Worm (Caenorhabditis elegans): ENCODE measurements around the gene slfl-4.
"Not testable (repeated sequence)": the region's sequence is repeated elsewhere in the genome, so short reads cannot be mapped to it uniquely, and the experiment has no call there.

slfl-4 gene

DNA sequence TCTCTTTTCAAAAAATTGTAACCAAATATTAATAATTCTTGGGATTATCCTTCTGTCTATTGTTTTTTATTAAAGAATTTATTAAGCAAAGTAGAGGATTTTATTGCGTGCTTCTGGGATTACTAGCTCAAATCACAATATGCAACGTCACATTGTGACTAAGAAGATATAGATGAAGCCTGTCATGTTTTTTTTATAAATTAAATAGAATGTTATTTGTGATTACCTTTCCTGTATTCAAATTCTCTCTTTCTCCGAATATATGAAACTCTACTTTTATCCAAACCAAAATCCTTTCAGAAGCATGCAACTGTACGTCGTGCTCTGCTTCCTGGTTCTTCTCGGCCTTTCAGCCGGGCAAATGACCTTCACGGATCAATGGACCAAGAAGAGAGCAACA is 16.2 kb downstream of the slfl-4 start, which contains the start of gene nlp-47:
nlp-47 (plus strand) TSS at position 301 of the 400 bp plus-strand sequence.
- TF ChIP-seq unc-62 (GFP tag; optimal IDR thresholded peaks at IDR 0.05), result no peak

- no peak for TF ChIP-seq unc-62 (GFP tag; optimal IDR thresholded peaks at IDR 0.05)
Measured at ce11 chrIV:5291207-5291606, 16.9 kb downstream of the slfl-4 start.

DNA sequence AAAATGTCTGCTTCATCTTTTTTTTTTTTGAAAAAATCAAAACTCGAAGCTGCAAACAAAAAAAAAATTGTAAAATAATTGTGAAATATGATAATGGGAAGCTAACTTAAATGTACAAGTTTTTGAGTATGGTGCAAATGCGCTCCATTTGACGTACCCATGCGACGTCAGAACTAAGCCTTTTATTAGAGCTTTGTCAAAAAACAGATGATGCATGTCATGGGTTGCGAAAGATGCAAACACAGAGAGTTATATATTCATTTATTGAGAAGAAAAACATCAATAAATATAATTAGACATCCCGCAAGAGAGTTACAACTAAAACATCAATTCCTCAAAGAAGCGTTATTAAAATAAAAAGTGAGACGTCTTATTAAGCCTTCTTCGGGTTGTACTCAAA is 20.1 kb downstream of the slfl-4 start:
- TF ChIP-seq unc-62 (GFP tag; optimal IDR thresholded peaks at IDR 0.05), result no peak

DNA sequence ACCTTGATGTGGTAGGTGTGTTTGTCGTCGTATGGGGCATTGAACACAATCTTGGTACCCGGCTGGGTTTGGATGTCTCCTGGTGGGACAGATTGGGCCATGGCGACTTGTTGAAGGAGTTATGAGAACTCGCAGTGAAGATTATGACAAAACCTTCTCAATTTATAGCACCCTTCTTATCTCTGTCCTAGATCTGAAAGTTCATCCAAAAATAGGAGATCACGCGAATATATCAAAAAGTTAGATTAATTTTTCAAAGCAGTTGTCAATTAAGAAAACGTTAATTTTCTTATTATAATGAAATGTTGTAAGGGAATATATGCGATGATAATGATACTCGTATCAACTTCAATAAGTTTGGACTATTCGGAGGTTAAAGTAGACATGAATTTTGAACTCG is 20.9 kb downstream of the slfl-4 start, which contains the start of gene msp-51:
msp-51 (minus strand) TSS at position 101 of the 400 bp plus-strand sequence.
- not testable (repeated sequence) for TF ChIP-seq unc-62 (GFP tag; optimal IDR thresholded peaks at IDR 0.05)

DNA sequence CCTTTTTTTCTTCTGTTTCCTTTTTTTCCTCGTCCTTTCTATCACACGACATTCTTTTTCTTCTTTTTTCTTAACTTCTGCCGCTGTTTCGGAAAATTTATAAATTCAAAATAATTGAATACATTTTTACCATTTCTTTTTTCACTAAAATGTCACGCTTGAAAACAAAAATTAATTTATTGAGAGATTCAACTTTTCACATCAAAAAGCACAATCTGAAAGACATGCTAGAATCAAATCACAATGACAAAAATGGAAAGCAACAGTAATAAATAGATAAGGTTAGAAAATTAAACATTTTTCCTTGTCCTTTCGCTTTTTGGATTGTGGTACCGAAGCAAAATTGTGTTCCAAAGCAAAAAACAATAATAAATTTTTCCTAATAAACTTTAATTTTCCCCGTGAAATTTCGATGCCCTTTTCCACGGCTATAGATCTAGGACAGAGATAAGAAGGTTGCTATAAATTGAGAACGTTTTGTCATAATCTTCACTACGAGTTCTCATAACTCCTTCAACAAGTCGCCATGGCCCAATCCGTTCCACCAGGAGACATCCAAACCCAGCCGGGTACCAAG is 23.2 kb downstream of the slfl-4 start, which contains the start of the genes ZK354.6 and msp-113:
ZK354.6 (minus strand) TSS at position 101 of the 577 bp plus-strand sequence.
msp-113 (plus strand) TSS at position 527 of the 577 bp plus-strand sequence.
- no peak for TF ChIP-seq unc-62 (GFP tag; optimal IDR thresholded peaks at IDR 0.05)

DNA sequence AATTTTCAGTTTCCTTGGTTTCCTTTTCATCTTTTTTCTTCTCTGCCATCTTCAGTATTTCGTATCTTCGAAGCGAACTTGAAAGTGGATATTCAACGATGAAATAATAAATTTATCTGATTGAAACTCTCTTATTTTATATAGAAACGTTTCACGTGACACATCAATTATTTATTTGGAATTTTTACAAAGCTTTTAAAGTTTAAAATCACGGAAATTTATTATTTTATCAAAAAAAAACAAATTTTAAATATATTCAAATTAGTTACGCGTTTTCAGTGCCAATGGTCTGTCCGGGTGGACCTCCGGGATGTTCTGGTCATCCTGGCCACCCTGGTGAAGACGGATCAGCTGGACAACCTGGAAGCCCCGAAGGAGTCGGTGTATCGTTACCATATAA is 28.7 kb downstream of the slfl-4 start, which contains the start of gene ZK354.7:
ZK354.7 (minus strand) TSS at position 101 of the 400 bp plus-strand sequence.
- TF ChIP-seq unc-62 (GFP tag; optimal IDR thresholded peaks at IDR 0.05), result no peak

- no peak for TF ChIP-seq unc-62 (GFP tag; optimal IDR thresholded peaks at IDR 0.05)
Measured at ce11 chrIV:5306040-5306439, 31.7 kb downstream of the slfl-4 start, which contains the start of gene ZK354.8. ZK354.8 (minus strand) TSS chrIV:5306140.

- not testable (repeated sequence) for TF ChIP-seq unc-62 (GFP tag; optimal IDR thresholded peaks at IDR 0.05)
Measured at ce11 chrIV:5308046-5308643, 33.8 kb downstream of the slfl-4 start, which contains the start of the genes ZK354.9 and msp-58. ZK354.9 (minus strand) TSS chrIV:5308146. msp-58 (plus strand) TSS chrIV:5308593.

- TF ChIP-seq unc-62 (GFP tag; optimal IDR thresholded peaks at IDR 0.05), result no peak
Measured at ce11 chrIV:5309742-5310141, 35.4 kb downstream of the slfl-4 start, which contains the start of gene ZK354.3. ZK354.3 (plus strand) TSS chrIV:5310042.

DNA sequence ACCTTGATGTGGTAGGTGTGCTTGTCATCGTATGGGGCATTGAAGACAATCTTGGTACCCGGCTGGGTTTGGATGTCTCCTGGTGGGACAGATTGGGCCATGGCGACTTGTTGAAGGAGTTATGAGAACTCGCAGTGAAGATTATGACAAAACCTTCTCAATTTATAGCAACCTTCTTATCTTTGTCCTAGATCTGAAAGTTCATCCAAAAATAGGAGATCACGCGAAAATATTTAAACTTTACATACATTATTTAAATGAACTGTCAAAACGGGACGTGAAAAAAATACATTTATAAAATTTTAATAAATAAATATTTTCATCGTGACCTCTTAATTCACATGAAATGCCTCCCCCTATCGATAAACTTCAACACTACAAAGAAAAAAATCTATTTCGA is 38.7 kb downstream of the slfl-4 start, which contains the start of the genes msp-59 and ZK354.2:
msp-59 (minus strand) TSS at position 101 of the 400 bp plus-strand sequence.
ZK354.2 (plus strand) TSS at position 395 of the 400 bp plus-strand sequence.
- TF ChIP-seq unc-62 (GFP tag; optimal IDR thresholded peaks at IDR 0.05), result not testable (repeated sequence)

DNA sequence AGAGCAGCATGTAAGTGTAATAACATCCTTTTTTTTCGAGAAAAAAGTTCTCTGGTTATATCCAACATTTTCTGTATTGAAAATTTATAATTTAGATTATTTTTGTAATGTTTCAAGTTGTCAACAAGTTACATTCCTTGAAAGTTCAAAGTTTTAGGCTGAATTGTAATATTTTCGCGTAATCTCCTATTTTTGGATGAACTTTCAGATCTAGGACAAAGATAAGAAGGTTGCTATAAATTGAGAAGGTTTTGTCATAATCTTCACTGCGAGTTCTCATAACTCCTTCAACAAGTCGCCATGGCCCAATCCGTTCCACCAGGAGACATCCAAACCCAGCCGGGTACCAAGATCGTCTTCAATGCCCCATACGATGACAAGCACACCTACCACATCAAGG is 41.9 kb downstream of the slfl-4 start, which contains the start of gene msp-65:
msp-65 (plus strand) TSS at position 301 of the 400 bp plus-strand sequence.
- not testable (repeated sequence) for TF ChIP-seq unc-62 (GFP tag; optimal IDR thresholded peaks at IDR 0.05)

ce11 chrIV:5317106-5317505 is 42.8 kb downstream of the slfl-4 start:
- TF ChIP-seq unc-62 (GFP tag; optimal IDR thresholded peaks at IDR 0.05), result no peak

- no peak for TF ChIP-seq unc-62 (GFP tag; optimal IDR thresholded peaks at IDR 0.05)
Measured at ce11 chrIV:5318835-5319303, 44.5 kb downstream of the slfl-4 start, which contains the start of gene slc-46A. slc-46A (plus strand) TSS chrIV:5319253.
